Worm (Caenorhabditis elegans) whole organism, L1 larva: ENCODE results near the gene srt-8.
A peak's percentile ranks its signal among the peaks of the same experiment; 100 is the strongest.

Experiments
- C16A3.4 ChIP-seq: fragments of 150-350 bp; optimal IDR thresholded peaks from 2 replicates; lab custom pipeline; 2014; ENCODE audit warnings: missing biosample characterization, missing genetic modification characterization
- C34B4.2 ChIP-seq: sonication (generic microtip); optimal IDR thresholded peaks from 2 replicates; lab custom pipeline; 2017; ENCODE audit warnings: mild to moderate bottlenecking, missing genetic modification characterization, missing compliant biosample characterization
- Y116A8C.19 ChIP-seq: sonication (generic microtip); optimal IDR thresholded peaks from 2 replicates; lab custom pipeline; 2016; ENCODE audit warnings: missing compliant biosample characterization, missing genetic modification characterization, borderline replicate concordance
- ama-1 ChIP-seq: fragments of 150-350 bp; optimal IDR thresholded peaks from 2 replicates; lab custom pipeline; 2014
- blmp-1 ChIP-seq: fragments of 150-350 bp; optimal IDR thresholded peaks from 2 replicates; lab custom pipeline; 2014; ENCODE audit warnings: missing biosample characterization, missing genetic modification characterization
- dpl-1 ChIP-seq, 3 experiments: fragments of 150-350 bp in 2 of 3; sonication (generic microtip) in 1 of 3; optimal IDR thresholded peaks; 2 replicates each; lab custom pipeline; 2014 to 2017; ENCODE audit warnings: missing biosample characterization in 3 of 3, missing genetic modification characterization in 3 of 3, missing genetic modification reagents in 3 of 3
- efl-1 ChIP-seq, 4 experiments: fragments of 150-350 bp; optimal IDR thresholded peaks in 3 of 4; peaks in 1 of 4; 1 replicate in 1 of 4; 2 replicates in 3 of 4; lab custom pipeline; 2014; ENCODE audit warnings: missing biosample characterization in 2 of 4, missing genetic modification characterization in 2 of 4, missing genetic modification reagents in 2 of 4
- egl-27 ChIP-seq, 2 experiments: fragments of 150-350 bp in 1 of 2; sonication (generic microtip); optimal IDR thresholded peaks; 3 replicates each; lab custom pipeline; 2017 to 2018; ENCODE audit warnings: missing biosample characterization in 2 of 2, missing genetic modification characterization in 2 of 2, missing genetic modification reagents in 2 of 2
- elt-3 ChIP-seq, 6 experiments: fragments of 150-350 bp in 1 of 6; sonication (generic microtip); optimal IDR thresholded peaks; 2 replicates each; lab custom pipeline; 2017 to 2018; ENCODE audit warnings: missing biosample characterization in 6 of 6, missing genetic modification characterization in 6 of 6, inconsistent platforms in 1 of 6
- ets-5 ChIP-seq: fragments of 200-800 bp; sonication (Bioruptor generic); IDR thresholded peaks from 2 replicates; pipeline ENCODE4 v1.3.6; 2022; ENCODE audit warnings: missing genetic modification characterization, missing compliant biosample characterization
- fkh-10 ChIP-seq: sonication (generic microtip); optimal IDR thresholded peaks from 2 replicates; lab custom pipeline; 2017; ENCODE audit warnings: missing biosample characterization, missing genetic modification reagents, missing genetic modification characterization
- fkh-4 ChIP-seq: sonication (generic microtip); optimal IDR thresholded peaks from 2 replicates; lab custom pipeline; 2016; ENCODE audit warnings: missing compliant biosample characterization, missing genetic modification characterization, borderline replicate concordance
- fos-1 ChIP-seq: fragments of 150-350 bp; optimal IDR thresholded peaks from 2 replicates; lab custom pipeline; 2014; ENCODE audit warnings: missing biosample characterization, missing genetic modification characterization
- hlh-17 ChIP-seq: fragments of 200-800 bp; sonication (Bioruptor generic); optimal IDR thresholded peaks from 2 replicates; lab custom pipeline; 2018; ENCODE audit warnings: missing genetic modification characterization, mild to moderate bottlenecking, missing compliant biosample characterization, moderate library complexity, borderline replicate concordance
- hpl-2 ChIP-seq: fragments of 150-350 bp; optimal IDR thresholded peaks from 2 replicates; lab custom pipeline; 2014; ENCODE audit warnings: missing biosample characterization, missing genetic modification reagents, missing genetic modification characterization
- irx-1 ChIP-seq: sonication (generic microtip); optimal IDR thresholded peaks from 2 replicates; lab custom pipeline; 2016; ENCODE audit warnings: missing genetic modification characterization, missing compliant biosample characterization
- lin-14 ChIP-seq: fragments of 200-800 bp; sonication (Bioruptor generic); optimal IDR thresholded peaks from 2 replicates; lab custom pipeline; 2018; ENCODE audit warnings: mild to moderate bottlenecking, missing genetic modification characterization, moderate library complexity, missing compliant biosample characterization
- lin-15B ChIP-seq: fragments of 150-350 bp; sonication (generic microtip); optimal IDR thresholded peaks from 3 replicates; lab custom pipeline; 2014; ENCODE audit warnings: missing biosample characterization, missing genetic modification characterization
- lin-35 ChIP-seq, 2 experiments: fragments of 150-350 bp; optimal IDR thresholded peaks; 2 replicates each; lab custom pipeline; 2014; ENCODE audit warnings: missing biosample characterization in 2 of 2, missing genetic modification characterization in 2 of 2, missing genetic modification reagents in 2 of 2
- lsy-2 ChIP-seq, 2 experiments: fragments of 150-350 bp; optimal IDR thresholded peaks; 2 replicates each; lab custom pipeline; 2014; ENCODE audit warnings: missing biosample characterization in 2 of 2, missing genetic modification characterization in 2 of 2
- mab-9 ChIP-seq: fragments of 200-800 bp; sonication (Bioruptor generic); IDR thresholded peaks from 2 replicates; pipeline ENCODE4 v1.3.6; 2022; ENCODE audit warnings: missing genetic modification reagents, missing genetic modification characterization, missing compliant biosample characterization
- mef-2 ChIP-seq: fragments of 150-350 bp; optimal IDR thresholded peaks from 2 replicates; lab custom pipeline; 2014; ENCODE audit warnings: missing biosample characterization, missing genetic modification characterization
- mep-1 ChIP-seq: fragments of 150-350 bp; optimal IDR thresholded peaks from 2 replicates; lab custom pipeline; 2014; ENCODE audit warnings: missing biosample characterization, missing genetic modification characterization
- nhr-20 ChIP-seq: sonication (generic microtip); optimal IDR thresholded peaks from 2 replicates; lab custom pipeline; 2016; ENCODE audit warnings: mild to moderate bottlenecking, missing genetic modification characterization, missing compliant biosample characterization
- nhr-237 ChIP-seq: fragments of 150-350 bp; optimal IDR thresholded peaks from 2 replicates; lab custom pipeline; 2014; ENCODE audit warnings: missing biosample characterization, missing genetic modification characterization
- nhr-28 ChIP-seq: fragments of 150-350 bp; optimal IDR thresholded peaks from 2 replicates; lab custom pipeline; 2014; ENCODE audit warnings: missing biosample characterization, missing genetic modification characterization
- nhr-71 ChIP-seq: sonication (generic microtip); optimal IDR thresholded peaks from 2 replicates; lab custom pipeline; 2016; ENCODE audit warnings: mild to moderate bottlenecking, missing genetic modification characterization, moderate library complexity, missing compliant biosample characterization
- nhr-76 ChIP-seq: sonication (generic microtip); optimal IDR thresholded peaks from 2 replicates; lab custom pipeline; 2017; ENCODE audit warnings: missing biosample characterization, missing genetic modification characterization
- nhr-84 ChIP-seq: sonication (generic microtip); optimal IDR thresholded peaks from 2 replicates; lab custom pipeline; 2017; ENCODE audit warnings: missing biosample characterization, missing genetic modification characterization
- nhr-85 ChIP-seq: sonication (generic microtip); peaks from one replicate; lab custom pipeline; 2016; ENCODE audit warnings: missing genetic modification characterization, inconsistent platforms, missing compliant biosample characterization
- pax-3 ChIP-seq: fragments of 200-800 bp; sonication (Bioruptor generic); optimal IDR thresholded peaks from 2 replicates; lab custom pipeline; 2018; ENCODE audit warnings: mild to moderate bottlenecking, missing genetic modification characterization, moderate library complexity, missing compliant biosample characterization
- snpc-4 ChIP-seq: fragments of 150-350 bp; optimal IDR thresholded peaks from 2 replicates; lab custom pipeline; 2014; ENCODE audit warnings: missing biosample characterization, missing genetic modification characterization
- snu-23 ChIP-seq: sonication (generic microtip); optimal IDR thresholded peaks from 2 replicates; lab custom pipeline; 2016; ENCODE audit warnings: missing genetic modification characterization, missing compliant biosample characterization
- sup-37 ChIP-seq: fragments of 200-800 bp; sonication (Bioruptor generic); optimal IDR thresholded peaks from 2 replicates; lab custom pipeline; 2018; ENCODE audit warnings: mild to moderate bottlenecking, missing genetic modification characterization, missing compliant biosample characterization
- tbx-2 ChIP-seq: sonication (generic microtip); optimal IDR thresholded peaks from 2 replicates; lab custom pipeline; 2016; ENCODE audit warnings: missing genetic modification characterization, missing compliant biosample characterization
- unc-30 ChIP-seq: sonication (generic microtip); optimal IDR thresholded peaks from 2 replicates; lab custom pipeline; 2017; ENCODE audit warnings: missing biosample characterization, missing genetic modification characterization
- xbp-1 ChIP-seq: sonication (generic microtip); optimal IDR thresholded peaks from 2 replicates; lab custom pipeline; 2016; ENCODE audit warnings: missing genetic modification characterization, missing compliant biosample characterization
- zip-4 ChIP-seq: fragments of 200-800 bp; sonication (Bioruptor generic); optimal IDR thresholded peaks from 2 replicates; lab custom pipeline; 2018; ENCODE audit warnings: mild to moderate bottlenecking, missing genetic modification characterization, moderate library complexity, missing compliant biosample characterization

The srt-8 gene

DNA sequence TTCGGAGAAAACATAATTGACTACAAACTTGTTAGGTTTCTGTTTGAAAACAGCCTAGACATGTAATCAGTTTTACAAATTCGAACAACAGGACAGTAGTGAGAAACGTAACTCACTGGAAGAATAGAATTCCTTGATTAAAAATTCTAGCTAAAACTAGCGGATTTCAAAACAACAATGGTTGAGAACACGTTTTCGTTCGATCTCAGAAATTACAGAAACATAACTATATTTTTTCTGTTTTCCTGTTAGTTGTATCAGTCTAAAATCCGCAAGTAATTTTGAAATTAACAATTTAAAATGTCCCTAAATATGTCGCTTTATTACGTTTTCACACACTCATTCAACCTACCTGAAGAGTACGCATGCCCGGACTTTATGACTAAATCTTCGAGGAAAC, at the start of gene srt-8:
srt-8 (plus strand) TSS at position 301 of the 400 bp plus-strand sequence.
- TF ChIP-seq lsy-2 (tag; optimal IDR thresholded peaks at IDR 0.05; lab: Kevin White, UChicago) (no peak), hpl-2 (GFP tag; lab: Kevin White, UChicago) (no peak), zip-4 (GFP tag; lab: Kevin White, UChicago) (no peak), nhr-237 (tag; lab: Kevin White, UChicago) (no peak), mef-2 (tag; lab: Kevin White, UChicago) (no peak), fos-1 (tag; lab: Kevin White, UChicago) (no peak), efl-1 (optimal IDR thresholded peaks at IDR 0.05; lab: Kevin White, UChicago) (no peak), efl-1 (GFP tag; optimal IDR thresholded peaks at IDR 0.05 in 1 of 2; lab: Kevin White, UChicago) (no peak)

- no peak for TF ChIP-seq xbp-1
- TF ChIP-seq, all 84 proteins: peak for 0
These were observed 48.3 kb upstream of the srt-8 start for ce11 chrV:3038058-3038457.

DNA sequence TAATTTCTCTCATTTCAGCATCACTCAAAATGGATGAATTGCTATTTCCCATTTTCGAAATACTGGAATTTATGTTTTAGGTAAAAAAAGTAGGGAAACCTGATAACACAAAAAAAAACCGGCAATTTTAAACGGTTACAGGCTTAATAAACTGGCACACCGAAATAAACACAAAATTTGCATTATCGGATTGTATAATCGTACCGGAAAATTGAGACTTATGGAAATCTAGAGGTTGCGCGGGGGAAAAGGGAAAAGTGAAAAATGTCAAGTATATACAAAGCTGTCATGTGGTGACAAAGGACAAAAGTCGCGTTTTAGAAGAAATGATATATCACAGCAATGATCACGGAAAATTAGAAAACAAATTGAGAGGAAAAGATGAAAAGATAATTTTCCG, 47.1 kb upstream of the srt-8 start, which contains the start of gene chpf-2:
chpf-2 (minus strand) TSS at position 101 of the 400 bp plus-strand sequence.
- peak; percentile 74 for TF ChIP-seq blmp-1 (tag; lab: Kevin White, UChicago)
- peak; percentile 37 for TF ChIP-seq nhr-20 (tag; lab: Kevin White, UChicago)
- peak in 1 of 2 experiments; percentile 11 for TF ChIP-seq lin-35 (GFP tag; optimal IDR thresholded peaks at IDR 0.05; lab: Kevin White, UChicago)
- TF ChIP-seq nhr-85 (tag; lab: Kevin White, UChicago), result peak; percentile 17
- no peak for TF ChIP-seq C34B4.2 (tag; lab: Kevin White, UChicago)
- TF ChIP-seq snu-23 (GFP tag; lab: Kevin White, UChicago), result peak; percentile 14
- TF ChIP-seq unc-30 (tag; lab: Kevin White, UChicago), result no peak
- no peak for TF ChIP-seq egl-27 (tag; optimal IDR thresholded peaks at IDR 0.05; lab: Kevin White, UChicago)

DNA sequence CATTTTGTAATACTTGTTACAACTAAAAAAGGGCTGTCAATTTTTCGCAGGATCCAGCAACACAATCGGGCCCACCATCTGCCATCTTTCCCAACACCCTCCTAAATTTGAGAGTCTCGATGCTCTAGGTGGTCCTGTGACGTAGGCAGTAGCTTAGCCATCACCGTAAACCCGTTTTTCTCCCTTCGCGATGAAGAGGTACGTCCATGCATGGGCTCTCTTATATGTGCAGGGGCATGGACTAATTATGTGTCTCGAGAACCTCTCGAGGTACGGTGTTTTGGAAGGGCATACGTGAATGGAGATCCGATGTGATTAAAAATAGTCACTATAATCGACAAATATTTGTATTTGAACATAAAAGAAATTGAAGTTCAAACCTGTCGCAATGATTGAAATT, 45.4 kb upstream of the srt-8 start:
- TF ChIP-seq ets-5 (GFP tag; lab: Robert Waterston, UW) (no peak), Y116A8C.19 (tag; lab: Kevin White, UChicago) (no peak), fkh-4 (no peak), lin-14 (GFP tag; lab: Kevin White, UChicago) (no peak), fkh-10 (GFP tag; lab: Kevin White, UChicago) (no peak)

- TF ChIP-seq hlh-17 (GFP tag; lab: Kevin White, UChicago) (no peak), nhr-28 (tag; lab: Kevin White, UChicago) (no peak), lsy-2 (tag; optimal IDR thresholded peaks at IDR 0.05; lab: Kevin White, UChicago) (no peak), sup-37 (GFP tag; lab: Kevin White, UChicago) (no peak)
These were observed 41.5 kb upstream of the srt-8 start, which contains the start of gene F59D6.1 for ce11 chrV:3044837-3045236. F59D6.1 (plus strand) TSS chrV:3045137.

DNA sequence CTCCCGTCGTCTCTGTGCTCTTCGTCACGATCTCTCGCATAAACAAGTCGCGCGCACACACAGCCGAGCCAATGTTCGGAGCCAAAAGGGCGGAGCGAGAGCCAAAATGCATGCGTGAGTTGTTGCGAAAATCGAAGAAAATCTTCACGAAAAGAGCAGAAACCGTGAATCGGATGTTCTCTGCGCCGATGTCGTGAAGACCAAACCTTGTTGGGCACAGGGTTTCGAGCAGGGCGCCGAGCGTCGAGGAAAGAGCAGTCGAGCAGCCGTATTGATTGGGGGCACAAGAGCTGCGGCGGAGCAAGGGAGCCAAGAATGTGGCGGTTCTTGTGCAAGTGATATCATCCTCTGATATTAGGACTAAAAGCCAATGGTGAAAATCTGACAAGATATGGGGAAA, 40.0 kb upstream of the srt-8 start:
- no peak for TF ChIP-seq pax-3 (tag; lab: Kevin White, UChicago)

DNA sequence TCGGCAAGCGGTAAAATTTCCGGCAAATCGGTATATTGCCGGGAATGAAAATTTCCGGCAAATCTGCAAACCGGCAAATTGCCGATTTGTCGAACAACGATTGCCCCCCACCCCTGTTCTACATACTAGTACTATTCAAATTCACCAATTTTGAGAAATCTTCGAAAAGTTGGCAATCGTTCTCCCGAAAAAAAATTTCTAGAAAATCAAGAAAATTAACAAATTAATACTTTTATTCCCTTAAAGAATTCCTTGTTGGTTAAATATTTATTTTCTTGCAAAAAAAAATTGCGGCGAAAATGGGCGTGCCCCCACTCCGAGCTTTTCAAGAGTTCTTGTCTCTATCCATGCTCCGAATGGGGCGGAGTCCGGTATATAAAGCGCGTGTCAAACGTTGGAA, 32.1 kb upstream of the srt-8 start, which contains the start of gene C50H11.8:
C50H11.8 (plus strand) TSS at position 301 of the 400 bp plus-strand sequence.
- TF ChIP-seq nhr-20 (tag; lab: Kevin White, UChicago) (no peak), egl-27 (tag; optimal IDR thresholded peaks at IDR 0.05; lab: Kevin White, UChicago) (no peak), efl-1 (optimal IDR thresholded peaks at IDR 0.05; lab: Kevin White, UChicago) (no peak), efl-1 (GFP tag; optimal IDR thresholded peaks at IDR 0.05 in 1 of 2; lab: Kevin White, UChicago) (peak in 1 of 2 experiments; percentile 18), tbx-2 (tag; lab: Kevin White, UChicago) (no peak)

- TF ChIP-seq pax-3 (tag; lab: Kevin White, UChicago), result no peak
- no peak for TF ChIP-seq snpc-4 (tag; lab: Kevin White, UChicago)
- TF ChIP-seq lin-15B (tag; lab: Kevin White, UChicago), result no peak
- TF ChIP-seq mef-2 (tag; lab: Kevin White, UChicago), result no peak
- no peak for TF ChIP-seq mep-1
- TF ChIP-seq nhr-76, result no peak
- no peak for TF ChIP-seq mab-9
- TF ChIP-seq elt-3 (tag; optimal IDR thresholded peaks at IDR 0.05; lab: Kevin White, UChicago), result no peak
- TF ChIP-seq nhr-71 (tag; lab: Kevin White, UChicago), result no peak
- no peak for TF ChIP-seq ama-1 (lab: Kevin White, UChicago)
- no peak for TF ChIP-seq C16A3.4 (tag; lab: Kevin White, UChicago)
- TF ChIP-seq nhr-84, result no peak
- TF ChIP-seq dpl-1 (GFP tag; optimal IDR thresholded peaks at IDR 0.05; lab: Kevin White, UChicago), result no peak
- TF ChIP-seq irx-1 (tag; lab: Kevin White, UChicago), result no peak
These were observed 27.4 kb upstream of the srt-8 start, which contains the start of gene str-244 for ce11 chrV:3058996-3059395. str-244 (minus strand) TSS chrV:3059096.
